Fruit fly (Drosophila melanogaster) ovary, adult (tissue): ENCODE data around the gene dos.

Experiments
- CG17801 ChIP-seq: fragments of 200-800 bp; optimal IDR thresholded peaks from 2 replicates; lab custom pipeline; 2019; ENCODE audit warnings: missing biosample characterization, mild to moderate bottlenecking, missing genetic modification characterization, moderate library complexity; ENCODE audit not compliant: partially characterized antibody

Gene dos

DNA sequence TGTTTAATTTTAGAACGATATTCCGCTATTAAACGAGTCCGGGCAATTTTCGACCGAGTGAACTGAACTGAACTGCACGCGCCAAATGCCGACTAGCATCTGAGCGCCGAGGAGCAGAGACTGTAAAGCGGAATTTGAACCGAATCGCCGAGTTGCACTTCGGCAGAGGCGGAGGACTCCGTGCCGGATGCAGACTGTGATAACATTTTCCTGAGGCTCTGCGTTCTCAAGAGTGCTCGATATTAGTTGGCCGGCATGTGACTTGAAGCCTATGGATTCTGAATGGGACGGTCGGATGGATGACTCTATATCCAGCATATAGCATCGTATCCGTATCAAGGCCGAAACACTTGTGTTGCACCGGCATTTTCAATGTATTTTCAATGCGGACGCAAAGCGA is 40.8 kb downstream of the dos start, which contains the start of gene Pxn:
Gene Pxn (minus strand): TSS at position 101 of the 400 bp plus-strand sequence.
- no peak for TF ChIP-seq CG17801 (GFP tag; lab: Kevin White, UChicago)

DNA sequence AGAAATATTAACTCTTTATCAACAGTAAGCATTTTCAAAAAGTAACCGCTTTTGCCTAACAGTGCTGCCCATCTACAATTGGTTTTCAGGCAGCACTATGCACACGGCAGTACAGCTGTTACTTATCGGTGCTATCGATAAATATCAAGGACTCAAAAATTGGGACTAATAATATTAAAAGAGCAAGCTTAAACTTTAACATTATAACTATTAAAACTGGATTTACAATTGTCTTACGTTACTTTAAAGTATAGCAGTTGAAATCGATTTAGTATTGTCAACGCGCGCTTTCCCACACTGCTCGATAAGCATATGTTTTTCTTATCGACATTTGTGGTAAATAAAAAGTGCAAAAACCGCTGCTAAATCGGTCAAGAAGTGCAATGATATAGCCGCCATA is 42.2 kb downstream of the dos start, which contains the start of the genes CG42245 and MEP-1:
Gene CG42245 (plus strand): TSS at position 310 of the 400 bp plus-strand sequence.
Gene MEP-1 (plus strand): TSS at position 310 of the 400 bp plus-strand sequence.
- TF ChIP-seq CG17801 (GFP tag; lab: Kevin White, UChicago): peak; percentile 71

DNA sequence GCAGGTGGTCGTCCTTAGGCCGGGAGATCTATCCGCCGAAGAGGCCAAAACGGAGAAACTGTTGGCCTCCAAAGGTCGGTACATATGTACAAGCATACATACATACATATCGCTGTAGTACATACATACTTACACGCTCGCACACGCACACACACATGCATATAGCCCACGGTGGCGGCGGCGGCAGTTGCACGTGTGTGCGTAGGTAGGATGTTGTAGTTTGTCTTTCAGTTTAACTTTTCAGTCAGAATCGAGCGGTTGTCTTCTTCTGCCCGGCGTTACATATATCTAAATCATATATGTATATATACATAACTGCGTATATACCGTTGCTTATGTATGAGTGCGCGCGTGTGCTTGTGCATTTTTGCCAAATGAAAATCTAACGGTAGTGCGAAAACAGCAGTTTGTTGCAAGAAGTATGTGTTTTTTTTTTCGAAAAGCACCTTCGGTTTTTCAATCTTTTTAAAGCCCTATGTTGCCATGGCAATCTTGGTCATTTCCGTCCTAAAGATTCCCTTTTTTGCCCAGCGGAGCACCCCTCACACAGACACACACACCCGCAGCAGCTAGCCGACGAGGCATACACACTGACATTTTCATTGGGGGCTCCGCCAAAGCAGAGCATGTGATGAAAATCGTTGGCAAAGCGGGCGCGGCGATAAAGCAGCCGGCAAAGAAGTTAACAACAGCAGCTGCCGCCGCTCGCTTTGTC is 43.0 kb downstream of the dos start:
- TF ChIP-seq CG17801 (GFP tag; lab: Kevin White, UChicago): no peak

DNA sequence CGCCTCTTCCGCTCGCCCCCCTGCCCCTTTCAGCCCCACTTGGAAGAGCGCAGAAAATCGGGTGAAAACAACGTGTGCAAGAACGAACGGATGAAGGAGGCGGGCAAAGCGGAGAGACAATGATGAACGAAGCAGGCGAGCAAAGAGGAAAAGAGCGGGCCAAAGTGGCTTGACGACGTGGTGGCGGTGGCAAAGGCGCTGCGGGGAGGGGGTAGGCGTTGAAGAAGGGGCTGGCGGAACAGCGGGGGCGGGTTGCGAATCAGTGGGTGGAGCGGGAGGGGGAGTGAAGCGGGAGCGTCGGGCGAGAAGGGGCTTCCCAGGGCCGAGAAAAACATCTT is 43.5 kb downstream of the dos start:
- TF ChIP-seq CG17801 (GFP tag; lab: Kevin White, UChicago): peak; percentile 14

DNA sequence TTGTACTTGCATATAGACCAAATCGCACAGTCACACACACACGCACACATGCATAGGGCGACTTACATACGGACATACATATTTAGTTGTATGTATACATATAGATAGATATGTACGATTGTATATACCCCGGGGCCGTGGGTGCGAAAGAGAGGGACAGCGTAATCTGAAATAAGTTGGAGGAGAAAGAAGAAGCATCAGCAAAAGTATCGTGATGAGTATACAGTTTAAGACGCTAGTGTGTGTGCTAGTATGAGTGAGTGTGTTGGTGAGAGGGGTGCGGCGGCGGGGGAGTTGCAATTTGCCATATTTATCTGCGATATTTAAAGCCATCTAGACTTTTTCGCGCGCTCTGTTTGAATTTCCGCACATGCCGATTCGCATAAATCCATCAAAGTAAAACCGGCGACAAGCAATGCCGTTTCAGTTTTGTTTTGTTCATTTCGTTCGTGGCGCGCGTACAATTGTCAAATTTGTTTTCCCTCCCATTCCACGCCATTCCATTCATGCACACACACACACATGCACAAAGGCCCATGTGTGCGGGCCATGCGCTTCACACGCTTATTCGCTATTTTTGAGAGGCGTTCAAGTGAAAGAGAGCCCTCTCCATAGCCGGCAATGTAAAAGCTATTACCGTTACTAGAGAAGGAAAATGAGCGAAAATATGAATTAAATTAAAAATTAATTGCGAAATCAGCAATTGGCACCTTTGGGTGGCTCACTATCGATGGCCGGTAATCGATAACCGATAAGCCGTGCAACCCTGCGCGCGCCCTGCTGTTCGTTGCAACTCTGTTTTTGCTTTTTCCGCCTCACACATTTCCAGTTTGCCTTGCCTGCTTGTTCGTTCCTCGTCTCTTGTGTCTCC is 46.0 kb downstream of the dos start:
- peak; percentile 88 for TF ChIP-seq CG17801 (GFP tag; lab: Kevin White, UChicago)

DNA sequence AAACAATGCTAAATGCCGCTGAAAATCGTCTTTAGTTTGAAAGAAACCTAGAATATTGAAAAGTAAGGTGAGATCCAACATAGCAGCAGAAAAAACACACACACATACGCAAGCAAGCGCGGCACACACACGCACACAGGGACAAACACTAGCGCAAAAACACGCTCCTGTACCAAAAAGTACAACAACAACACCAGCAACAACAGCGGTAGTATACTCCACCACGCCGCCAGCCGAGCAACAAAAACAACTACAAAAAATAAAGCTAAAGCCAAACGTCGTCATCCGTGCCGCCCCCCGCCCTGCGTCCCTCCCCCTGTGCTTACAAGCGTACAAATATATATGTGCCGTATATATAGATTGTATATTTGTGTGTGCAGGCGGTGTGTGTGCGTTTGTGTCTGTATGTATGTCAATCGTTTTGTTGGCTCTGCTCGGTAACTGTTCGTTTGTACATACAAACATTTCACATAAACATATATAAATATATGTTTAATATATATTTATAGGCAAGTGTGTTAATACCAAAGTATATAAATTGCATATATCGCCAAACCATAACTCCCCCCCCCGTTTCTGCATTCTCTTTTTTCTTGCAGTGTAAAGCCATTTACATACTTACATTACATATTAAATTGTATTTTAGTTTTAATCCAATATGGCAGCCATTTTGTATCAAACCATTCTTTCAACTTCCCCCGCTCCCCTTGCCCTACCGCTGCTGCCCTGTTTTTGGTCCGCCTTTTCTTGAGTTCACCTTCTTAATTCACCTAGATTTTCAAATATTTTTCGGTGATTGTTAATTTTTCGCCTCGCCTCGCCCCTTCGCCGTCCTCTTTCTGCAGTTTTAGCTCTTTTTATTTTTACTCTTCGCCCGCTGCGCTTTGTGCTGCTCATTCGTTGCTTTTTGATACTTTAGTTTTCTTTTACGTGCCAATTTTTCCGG is 47.1 kb downstream of the dos start:
- peak; percentile 36 for TF ChIP-seq CG17801 (GFP tag; lab: Kevin White, UChicago)

DNA sequence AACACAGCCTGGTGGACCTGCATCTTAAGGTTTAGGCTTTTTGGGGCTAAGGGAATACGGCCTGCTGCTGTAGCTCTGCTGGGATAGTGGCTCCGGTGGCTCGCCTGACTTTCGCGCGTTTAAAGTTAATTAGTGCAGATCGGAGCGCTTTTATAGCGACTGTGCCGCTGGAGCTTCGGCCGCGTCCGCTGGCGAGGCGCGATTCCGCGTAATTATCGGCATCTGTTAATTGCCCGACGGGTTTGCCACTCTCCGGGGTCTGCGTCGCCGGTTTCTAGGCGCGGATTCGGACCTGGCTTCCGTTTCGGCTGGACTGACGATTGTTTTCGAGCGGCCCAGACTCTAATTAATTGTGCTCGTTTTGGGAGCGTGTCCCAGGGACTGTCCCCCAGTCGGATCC is 54.1 kb downstream of the dos start, which contains the start of gene CG14949:
Gene CG14949 (minus strand): TSS at position 101 of the 400 bp plus-strand sequence.
- TF ChIP-seq CG17801 (GFP tag; lab: Kevin White, UChicago): no peak

DNA sequence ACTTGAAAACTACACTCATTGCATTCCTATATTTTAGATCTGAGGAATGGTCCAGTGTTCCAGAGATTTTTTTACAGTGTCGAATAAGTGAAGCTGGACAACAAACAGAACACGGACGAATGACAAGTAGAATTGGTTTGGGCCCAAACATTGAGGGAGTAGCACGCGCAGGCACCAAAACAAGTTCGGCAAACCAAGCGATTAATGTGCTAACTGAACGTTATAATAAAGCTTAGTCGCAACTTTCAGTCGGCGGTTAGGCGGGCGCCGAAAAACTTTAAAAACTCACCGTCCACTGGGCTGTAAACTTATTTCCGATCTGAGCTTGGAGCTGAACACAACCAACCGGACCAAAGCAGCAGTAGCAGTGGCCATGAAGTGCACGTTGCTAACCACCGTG is 55.9 kb downstream of the dos start, which contains the start of gene CG1143:
Gene CG1143 (plus strand): TSS at position 301 of the 400 bp plus-strand sequence.
- TF ChIP-seq CG17801 (GFP tag; lab: Kevin White, UChicago): no peak
